Fruit fly (Drosophila melanogaster): Measurements from ENCODE around the gene nrv1.

nrv1 gene

dm6 chr2L:6821631-6822030 lies 35.0 kb upstream of the nrv1 start, which contains the start of gene sens-2 (continued):
- TF ChIP-seq oc (tag; optimal IDR thresholded peaks at IDR 0.05) (peak; percentile 80), CHES-1-like (GFP tag; optimal IDR thresholded peaks at IDR 0.05) (no peak), CG12769 (tag; optimal IDR thresholded peaks at IDR 0.05) (no peak), CG1832 (GFP tag; optimal IDR thresholded peaks at IDR 0.05) (peak; percentile 85), CG13296 (GFP tag; optimal IDR thresholded peaks at IDR 0.05) (no peak), HmgZ (tag; optimal IDR thresholded peaks at IDR 0.05) (peak; percentile 24), CG18619 (GFP tag; optimal IDR thresholded peaks at IDR 0.05) (no peak), CG10209 (GFP tag; optimal IDR thresholded peaks at IDR 0.05) (no peak), sug (tag; optimal IDR thresholded peaks at IDR 0.05) (peak; percentile 28), sens-2 (GFP tag; IDR thresholded peaks at IDR 0.05) (peak; percentile 96), Scr (GFP tag; IDR thresholded peaks at IDR 0.05; ENCODE audit: partially characterized antibody) (peak; percentile 14; the same call in 1 of the 2 replicates), mam (GFP tag; optimal IDR thresholded peaks at IDR 0.05) (no peak), onecut (GFP tag; IDR thresholded peaks at IDR 0.05) (peak; percentile 35; the same call in 1 of the 2 replicates), eve (GFP tag; optimal IDR thresholded peaks at IDR 0.05) (no peak), repo (GFP tag; optimal IDR thresholded peaks at IDR 0.05) (no peak), CG11456 (GFP tag; IDR thresholded peaks at IDR 0.05) (no peak), Fer1 (GFP tag; optimal IDR thresholded peaks at IDR 0.05) (peak; percentile 0), CG12659 (GFP tag; optimal IDR thresholded peaks at IDR 0.05) (no peak), CG4424 (GFP tag; optimal IDR thresholded peaks at IDR 0.05) (no peak), CG15011 (GFP tag; optimal IDR thresholded peaks at IDR 0.05) (no peak), Oaz (GFP tag; IDR thresholded peaks at IDR 0.05) (no peak), CG7786 (GFP tag; optimal IDR thresholded peaks at IDR 0.05) (no peak), CG1233 (GFP tag; optimal IDR thresholded peaks at IDR 0.05) (no peak), odd (GFP tag; optimal IDR thresholded peaks at IDR 0.05) (no peak), Abd-B (GFP tag; optimal IDR thresholded peaks at IDR 0.05) (no peak), CG16813 (GFP tag; IDR thresholded peaks at IDR 0.05; ENCODE audit: partially characterized antibody) (no peak), sr (GFP tag; IDR thresholded peaks at IDR 0.05) (no peak), CG13424 (tag; optimal IDR thresholded peaks at IDR 0.05) (no peak), CG5953 (GFP tag; IDR thresholded peaks at IDR 0.05) (no peak), CG8478 (optimal IDR thresholded peaks at IDR 0.05) (peak; percentile 83), ftz-f1 (GFP tag; optimal IDR thresholded peaks at IDR 0.05) (peak; percentile 69), lab (GFP tag; optimal IDR thresholded peaks at IDR 0.05) (peak; percentile 37), CG5245 (GFP tag; optimal IDR thresholded peaks at IDR 0.05) (no peak), Stat92E (GFP tag; optimal IDR thresholded peaks at IDR 0.05) (no peak), CG34224 (GFP tag; IDR thresholded peaks at IDR 0.05; ENCODE audit: partially characterized antibody) (peak; percentile 33; the same call in 1 of the 3 replicates), sens (GFP tag) (peak; percentile 85), CG16815 (GFP tag; optimal IDR thresholded peaks at IDR 0.05) (no peak), vfl (GFP tag; optimal IDR thresholded peaks at IDR 0.05) (no peak), E2f1 (GFP tag; IDR thresholded peaks at IDR 0.05) (no peak), CG14441 (GFP tag; IDR thresholded peaks at IDR 0.05) (no peak), vvl (GFP tag; IDR thresholded peaks at IDR 0.05) (peak; percentile 50), D19B (GFP tag; optimal IDR thresholded peaks at IDR 0.05) (no peak)
